Fruit fly (Drosophila melanogaster): ENCODE results near the gene CG31688.
"Not testable (repeated sequence)": the region's sequence is repeated elsewhere in the genome, so short reads cannot be mapped to it uniquely, and the experiment has no call there.

CG31688 gene

DNA sequence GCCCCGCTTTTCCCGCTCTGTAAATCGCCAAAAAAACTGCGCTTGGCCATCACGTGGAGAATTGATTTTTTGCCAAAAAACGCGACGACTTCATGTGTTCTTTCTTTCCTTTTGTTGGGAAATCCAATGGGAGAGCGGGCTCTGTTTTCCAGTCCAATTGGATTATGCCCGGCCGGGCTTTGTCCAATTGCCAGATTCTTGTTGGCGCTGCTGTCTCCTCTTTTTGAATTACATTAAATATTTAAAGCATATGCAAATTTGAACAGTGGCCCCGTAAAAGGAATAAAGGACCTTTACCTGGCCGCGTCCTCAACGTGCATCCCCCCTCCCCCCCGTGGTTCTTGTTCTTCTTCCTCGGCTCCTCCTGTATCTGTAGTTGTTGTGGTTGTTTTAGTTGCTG lies 3.5 kb downstream of the CG31688 start:
- TF ChIP-seq kay (GFP tag; ENCODE audit: borderline replicate concordance) (peak; percentile 68), CG1620 (GFP tag; optimal IDR thresholded peaks at IDR 0.05) (no peak)

DNA sequence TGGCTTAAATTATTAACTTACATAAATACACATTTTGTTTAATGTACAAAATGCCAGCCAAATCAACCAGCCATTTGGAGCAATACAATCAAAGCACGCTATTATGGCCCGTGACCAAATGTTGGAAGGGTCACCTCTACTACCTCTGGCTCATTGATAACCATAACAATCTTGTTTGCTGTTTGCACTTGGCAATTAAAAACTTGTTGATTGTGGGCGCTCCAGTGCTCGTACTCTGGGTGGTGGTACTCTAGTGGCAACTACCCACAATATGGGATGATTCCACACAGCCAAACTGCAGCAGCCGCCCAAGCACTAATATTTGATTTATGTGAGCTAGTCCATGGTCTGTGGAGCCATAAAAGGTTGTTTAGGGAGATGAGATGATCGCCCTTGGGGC lies 5.2 kb downstream of the CG31688 start:
- TF ChIP-seq Clk (GFP tag; optimal IDR thresholded peaks at IDR 0.05) (no peak), CG7045 (GFP tag; optimal IDR thresholded peaks at IDR 0.05) (peak; percentile 40), cic (GFP tag; optimal IDR thresholded peaks at IDR 0.05) (peak; percentile 66), CG5204 (GFP tag; optimal IDR thresholded peaks at IDR 0.05) (no peak), CG11617 (GFP tag; optimal IDR thresholded peaks at IDR 0.05) (peak; percentile 30), toe (GFP tag; optimal IDR thresholded peaks at IDR 0.05) (no peak), CG12768 (GFP tag; optimal IDR thresholded peaks at IDR 0.05) (no peak), Crg-1 (GFP tag; optimal IDR thresholded peaks at IDR 0.05) (peak; percentile 41)

DNA sequence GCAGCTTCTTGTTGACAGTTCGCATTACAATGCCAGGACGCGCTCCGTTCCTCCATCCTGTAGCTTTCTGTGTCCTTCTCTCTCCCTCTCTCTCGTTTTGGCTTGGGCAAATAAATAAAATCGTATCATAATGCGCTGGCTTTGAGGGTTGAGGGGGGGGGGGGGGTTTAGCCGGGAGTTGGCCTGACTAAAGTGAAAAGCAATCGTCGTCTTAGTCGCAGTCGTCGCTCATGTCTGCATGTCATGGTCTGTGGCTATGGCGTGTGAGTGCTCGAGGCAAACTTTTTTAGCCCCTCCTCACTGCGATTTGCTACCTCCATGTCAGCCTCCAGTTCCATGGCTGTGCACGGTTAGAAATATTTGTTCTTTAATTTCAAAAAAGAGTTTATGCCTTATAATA lies 8.8 kb downstream of the CG31688 start:
- no peak for TF ChIP-seq bab1 (GFP tag; optimal IDR thresholded peaks at IDR 0.05)
- no peak for TF ChIP-seq toe (GFP tag; optimal IDR thresholded peaks at IDR 0.05)
- TF ChIP-seq CG33017 (tag; optimal IDR thresholded peaks at IDR 0.05) = no peak

DNA sequence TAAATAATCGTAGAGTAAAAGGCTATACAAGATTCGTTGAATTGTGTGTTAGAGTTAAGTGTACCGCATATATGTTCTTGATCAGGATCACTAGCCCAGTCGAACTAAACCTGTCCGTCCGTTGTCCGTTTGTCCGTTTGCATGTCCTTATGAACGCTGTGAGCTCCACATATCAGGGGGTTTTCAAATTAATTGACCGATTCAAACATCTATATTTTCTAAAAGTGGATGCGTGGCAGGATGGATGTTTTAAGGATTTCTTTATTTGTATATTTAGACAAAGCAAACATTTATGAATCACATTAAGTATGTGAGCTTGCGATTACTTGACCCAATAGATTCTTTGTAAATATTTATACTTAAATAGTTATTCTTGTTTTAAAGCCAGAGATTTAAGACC lies 9.2 kb downstream of the CG31688 start:
- no peak for TF ChIP-seq CG5204 (GFP tag; optimal IDR thresholded peaks at IDR 0.05)
- no peak for TF ChIP-seq cic (GFP tag; optimal IDR thresholded peaks at IDR 0.05)
- TF ChIP-seq CG33017 (tag; optimal IDR thresholded peaks at IDR 0.05) = no peak
- no peak for TF ChIP-seq CG12768 (GFP tag; optimal IDR thresholded peaks at IDR 0.05)
- TF ChIP-seq CG11617 (GFP tag; optimal IDR thresholded peaks at IDR 0.05) = no peak
- TF ChIP-seq toe (GFP tag; optimal IDR thresholded peaks at IDR 0.05) = no peak
- no peak for TF ChIP-seq ovo (GFP tag; optimal IDR thresholded peaks at IDR 0.05)
- no peak for TF ChIP-seq kay (GFP tag; ENCODE audit: borderline replicate concordance)
- TF ChIP-seq tj (GFP tag; optimal IDR thresholded peaks at IDR 0.05) = no peak
- TF ChIP-seq CG14711 (tag; optimal IDR thresholded peaks at IDR 0.05) = no peak
- no peak for TF ChIP-seq bab1 (GFP tag; optimal IDR thresholded peaks at IDR 0.05)
- TF ChIP-seq Clk (GFP tag; optimal IDR thresholded peaks at IDR 0.05) = no peak
- no peak for TF ChIP-seq Crg-1 (GFP tag; optimal IDR thresholded peaks at IDR 0.05)
- no peak for TF ChIP-seq CG7101 (tag; optimal IDR thresholded peaks at IDR 0.05)
- TF ChIP-seq Mnt (GFP tag; optimal IDR thresholded peaks at IDR 0.05) = no peak
- no peak for TF ChIP-seq cnc (optimal IDR thresholded peaks at IDR 0.05)
- TF ChIP-seq Hr96 (GFP tag; optimal IDR thresholded peaks at IDR 0.05) = no peak
- no peak for TF ChIP-seq pad (GFP tag; optimal IDR thresholded peaks at IDR 0.05)
- no peak for TF ChIP-seq CG1620 (GFP tag; optimal IDR thresholded peaks at IDR 0.05)

DNA sequence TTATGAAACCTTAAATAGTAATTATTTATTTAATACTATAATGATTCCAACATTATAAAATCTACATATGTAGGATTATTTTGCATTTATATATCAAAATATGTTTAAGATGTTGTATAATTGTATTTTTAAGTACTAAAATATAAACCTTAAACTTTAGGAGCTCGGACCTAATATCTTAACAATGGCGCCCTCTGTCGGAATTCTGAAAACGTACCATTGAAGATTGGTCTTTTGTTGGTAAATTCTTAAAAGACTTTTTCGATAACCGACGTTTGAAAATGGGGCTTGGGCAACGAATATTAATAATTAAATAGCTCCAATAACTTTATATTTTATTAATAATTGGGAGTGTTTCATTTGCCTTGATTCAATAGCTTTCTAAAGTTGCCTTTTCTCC lies 11.9 kb downstream of the CG31688 start:
- no peak for TF ChIP-seq Crg-1 (GFP tag; optimal IDR thresholded peaks at IDR 0.05)

DNA sequence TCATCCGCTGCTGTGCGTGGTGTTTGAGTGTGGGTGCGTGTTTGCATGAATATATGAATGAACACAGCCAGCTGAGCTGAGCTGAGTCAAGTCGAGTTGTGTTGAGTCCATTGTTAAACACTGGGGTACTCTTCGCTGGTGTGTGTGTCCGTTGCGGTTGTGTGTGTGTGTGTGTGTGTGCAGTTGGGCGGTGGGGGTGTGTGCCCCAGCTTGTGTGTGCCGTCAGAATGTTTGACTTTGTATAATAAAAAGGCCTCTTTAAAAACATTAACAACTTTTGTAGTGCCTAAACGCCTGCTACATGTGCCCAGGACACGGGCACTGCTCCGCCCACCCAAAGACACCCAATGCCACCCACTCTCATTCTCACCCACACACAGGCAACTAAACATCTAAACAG lies 12.5 kb downstream of the CG31688 start:
- no peak for TF ChIP-seq ovo (GFP tag; optimal IDR thresholded peaks at IDR 0.05)
- no peak for TF ChIP-seq bab1 (GFP tag; optimal IDR thresholded peaks at IDR 0.05)
- no peak for TF ChIP-seq Crg-1 (GFP tag; optimal IDR thresholded peaks at IDR 0.05)
- TF ChIP-seq CG5204 (GFP tag; optimal IDR thresholded peaks at IDR 0.05) = no peak
- no peak for TF ChIP-seq CG7045 (GFP tag; optimal IDR thresholded peaks at IDR 0.05)
- no peak for TF ChIP-seq CG11617 (GFP tag; optimal IDR thresholded peaks at IDR 0.05)

DNA sequence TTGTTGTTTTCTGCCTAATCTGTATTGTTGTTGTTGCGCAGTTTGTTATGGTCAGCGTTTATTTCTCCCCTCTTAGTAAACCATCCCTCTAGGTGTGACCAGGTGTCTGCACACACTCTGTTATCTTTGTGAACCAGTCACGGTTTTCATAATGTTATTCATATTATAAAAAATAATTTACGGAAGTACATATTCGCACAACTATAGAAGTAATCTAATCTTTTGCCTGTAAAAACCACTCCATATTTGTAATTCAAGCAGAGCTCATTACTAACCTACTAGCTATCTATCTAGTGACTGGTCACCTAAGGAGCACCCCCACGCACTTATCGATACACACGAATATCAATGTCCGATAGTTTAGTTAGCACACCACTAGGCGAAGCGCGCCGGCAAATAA lies 23.9 kb downstream of the CG31688 start, which contains the start of the genes CG31683 and CG31687:
TSS of gene CG31683 (minus strand) at position 101 of the 400 bp plus-strand sequence.
TSS of gene CG31687 (plus strand) at position 362 of the 400 bp plus-strand sequence.
- TF ChIP-seq CG14711 (tag; optimal IDR thresholded peaks at IDR 0.05); ovo (GFP tag; optimal IDR thresholded peaks at IDR 0.05); pad (GFP tag; optimal IDR thresholded peaks at IDR 0.05): not testable (repeated sequence)

DNA sequence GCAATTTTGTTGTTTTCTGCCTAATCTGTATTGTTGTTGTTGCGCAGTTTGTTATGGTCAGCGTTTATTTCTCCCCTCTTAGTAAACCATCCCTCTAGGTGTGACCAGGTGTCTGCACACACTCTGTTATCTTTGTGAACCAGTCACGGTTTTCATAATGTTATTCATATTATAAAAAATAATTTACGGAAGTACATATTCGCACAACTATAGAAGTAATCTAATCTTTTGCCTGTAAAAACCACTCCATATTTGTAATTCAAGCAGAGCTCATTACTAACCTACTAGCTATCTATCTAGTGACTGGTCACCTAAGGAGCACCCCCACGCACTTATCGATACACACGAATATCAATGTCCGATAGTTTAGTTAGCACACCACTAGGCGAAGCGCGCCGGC lies 33.0 kb downstream of the CG31688 start, which contains the start of the genes CG18858 and Cdc23:
TSS of gene CG18858 (minus strand) at position 101 of the 400 bp plus-strand sequence.
TSS of gene Cdc23 (plus strand) at position 368 of the 400 bp plus-strand sequence.
- TF ChIP-seq tj (GFP tag; optimal IDR thresholded peaks at IDR 0.05); ovo (GFP tag; optimal IDR thresholded peaks at IDR 0.05); cnc (optimal IDR thresholded peaks at IDR 0.05): not testable (repeated sequence)

DNA sequence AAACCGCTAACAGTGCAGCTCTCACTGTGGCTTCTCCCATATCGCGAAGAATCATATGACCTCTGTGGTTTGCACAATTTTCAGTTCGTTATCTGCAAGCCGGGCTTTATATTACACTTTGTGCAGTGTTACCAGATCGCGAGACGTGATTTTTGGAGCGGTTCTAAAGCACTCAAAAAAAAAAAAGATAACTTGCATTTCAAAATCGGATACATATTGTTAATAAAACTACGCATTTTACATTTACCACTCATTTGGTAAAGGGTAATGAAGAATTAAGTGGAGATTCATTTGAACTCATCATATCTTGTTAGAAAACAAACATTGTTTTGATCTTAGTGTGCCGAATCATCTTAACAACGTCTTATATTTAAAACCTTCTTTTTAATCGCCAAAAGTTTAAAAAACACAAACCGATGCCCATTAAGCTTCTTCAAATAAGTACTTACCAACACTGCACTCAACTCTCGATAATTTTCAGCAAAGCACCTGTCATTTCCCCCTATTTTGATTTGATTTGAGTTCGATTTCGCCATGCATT lies 37.4 kb downstream of the CG31688 start, which contains the start of gene CG2493:
TSS of gene CG2493 (minus strand) at position 129 of the 541 bp plus-strand sequence.
- peak; percentile 57 for TF ChIP-seq tj (GFP tag; optimal IDR thresholded peaks at IDR 0.05)
- peak; percentile 15 for TF ChIP-seq Hr96 (GFP tag; optimal IDR thresholded peaks at IDR 0.05)
- no peak for TF ChIP-seq kay (GFP tag; ENCODE audit: borderline replicate concordance)
- TF ChIP-seq pad (GFP tag; optimal IDR thresholded peaks at IDR 0.05) = peak; percentile 29
- no peak for TF ChIP-seq CG11617 (GFP tag; optimal IDR thresholded peaks at IDR 0.05)
- TF ChIP-seq cic (GFP tag; optimal IDR thresholded peaks at IDR 0.05) = no peak
- peak; percentile 52 for TF ChIP-seq CG14711 (tag; optimal IDR thresholded peaks at IDR 0.05)
- TF ChIP-seq CG12768 (GFP tag; optimal IDR thresholded peaks at IDR 0.05) = peak; percentile 20
- TF ChIP-seq CG33017 (tag; optimal IDR thresholded peaks at IDR 0.05) = no peak
- peak; percentile 21 for TF ChIP-seq toe (GFP tag; optimal IDR thresholded peaks at IDR 0.05)
